Worm (Caenorhabditis elegans) whole organism, L1 larva: ENCODE measurements around the gene str-148.

ENCODE experiments used
- aha-1 ChIP-seq: fragments of 150-350 bp; optimal IDR thresholded peaks from 2 replicates; lab custom pipeline; 2014; ENCODE audit warnings: missing biosample characterization, missing genetic modification characterization
- ama-1 ChIP-seq: fragments of 150-350 bp; optimal IDR thresholded peaks from 2 replicates; lab custom pipeline; 2014
- dpl-1 ChIP-seq, 3 experiments: fragments of 150-350 bp in 2 of 3; sonication (generic microtip) in 1 of 3; optimal IDR thresholded peaks; 2 replicates each; lab custom pipeline; 2014 to 2017; ENCODE audit warnings: missing biosample characterization in 3 of 3, missing genetic modification characterization in 3 of 3, missing genetic modification reagents in 3 of 3
- irx-1 ChIP-seq: sonication (generic microtip); optimal IDR thresholded peaks from 2 replicates; lab custom pipeline; 2016; ENCODE audit warnings: missing genetic modification characterization, missing compliant biosample characterization
- isw-1 ChIP-seq: fragments of 200-800 bp; sonication (Bioruptor generic); IDR thresholded peaks from 2 replicates; pipeline ENCODE4 v1.3.6; 2022; ENCODE audit warnings: missing genetic modification characterization, missing compliant biosample characterization
- jun-1 ChIP-seq: fragments of 150-350 bp; optimal IDR thresholded peaks from 2 replicates; lab custom pipeline; 2014; ENCODE audit warnings: missing biosample characterization, missing genetic modification reagents, missing genetic modification characterization
- lin-35 ChIP-seq, 2 experiments: fragments of 150-350 bp; optimal IDR thresholded peaks; 2 replicates each; lab custom pipeline; 2014; ENCODE audit warnings: missing biosample characterization in 2 of 2, missing genetic modification characterization in 2 of 2, missing genetic modification reagents in 2 of 2
- unc-62 ChIP-seq: fragments of 150-350 bp; optimal IDR thresholded peaks from 2 replicates; lab custom pipeline; 2014; ENCODE audit warnings: missing biosample characterization, missing genetic modification reagents, missing genetic modification characterization
- zip-4 ChIP-seq: fragments of 200-800 bp; sonication (Bioruptor generic); optimal IDR thresholded peaks from 2 replicates; lab custom pipeline; 2018; ENCODE audit warnings: mild to moderate bottlenecking, missing genetic modification characterization, moderate library complexity, missing compliant biosample characterization

DNA sequence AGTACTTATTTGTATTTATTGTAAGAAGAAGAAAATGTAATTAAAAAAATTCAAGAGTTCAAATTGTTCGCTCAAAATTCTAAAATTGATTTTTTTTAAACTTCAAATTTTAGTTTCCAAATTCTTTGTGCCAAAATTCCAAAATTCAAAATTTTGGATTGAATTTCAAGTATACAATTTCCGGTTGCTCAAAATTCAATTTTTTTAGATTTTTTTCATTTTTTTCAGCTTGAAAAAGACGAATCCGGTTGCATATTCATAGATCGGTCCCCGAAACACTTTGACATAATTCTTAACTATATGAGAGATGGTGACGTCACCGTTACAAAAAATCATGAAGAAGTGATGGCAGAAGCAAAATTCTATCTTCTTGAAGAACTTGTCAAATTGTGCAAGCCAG lies 26.3 kb downstream of the str-148 start, which contains the start of gene K02E7.4:
- TF ChIP-seq jun-1 (tag; lab: Kevin White, UChicago) (no peak), unc-62 (GFP tag; lab: Kevin White, UChicago) (no peak), lin-35 (GFP tag; optimal IDR thresholded peaks at IDR 0.05; lab: Kevin White, UChicago) (no peak), dpl-1 (GFP tag; optimal IDR thresholded peaks at IDR 0.05; lab: Kevin White, UChicago) (no peak), ama-1 (lab: Kevin White, UChicago) (no peak), aha-1 (tag; lab: Kevin White, UChicago) (no peak), isw-1 (GFP tag; lab: Robert Waterston, UW) (no peak), zip-4 (GFP tag; lab: Kevin White, UChicago) (no peak), irx-1 (tag; lab: Kevin White, UChicago) (no peak)
